Fruit fly (Drosophila melanogaster): Measurements from ENCODE around the gene CG8001.

The CG8001 gene

DNA sequence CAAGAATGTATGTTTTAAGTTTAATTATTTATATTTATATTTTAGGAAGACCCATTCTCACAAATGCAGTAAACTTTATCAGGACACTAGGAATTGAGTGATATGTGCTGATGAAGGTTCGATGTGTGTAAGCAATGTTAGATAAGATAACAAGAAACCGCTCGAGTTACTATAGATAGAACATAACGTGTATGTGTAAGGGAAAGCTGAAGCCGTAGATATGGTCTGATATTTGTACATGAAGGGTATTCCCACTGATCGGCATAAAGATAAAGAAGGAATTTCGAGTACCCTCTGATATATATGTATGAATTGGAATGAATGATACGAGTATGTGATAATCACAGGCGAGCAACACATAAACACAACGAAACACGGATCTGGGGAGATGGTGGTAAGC lies 28.1 kb downstream of the CG8001 start (continued):
- TF ChIP-seq CG14965 (GFP tag; optimal IDR thresholded peaks at IDR 0.05; ENCODE audit: borderline replicate concordance) (no peak), Sox102F (GFP tag; optimal IDR thresholded peaks at IDR 0.05) (no peak), YL-1 (GFP tag; optimal IDR thresholded peaks at IDR 0.05) (no peak), kay (GFP tag; optimal IDR thresholded peaks at IDR 0.05) (no peak), CG17328 (GFP tag; IDR thresholded peaks at IDR 0.05) (no peak), grn (GFP tag; optimal IDR thresholded peaks at IDR 0.05) (peak; percentile 98), GATAe (GFP tag; conservative IDR thresholded peaks at IDR 0.05) (peak; percentile 73), onecut (GFP tag; IDR thresholded peaks at IDR 0.05) (no peak)

DNA sequence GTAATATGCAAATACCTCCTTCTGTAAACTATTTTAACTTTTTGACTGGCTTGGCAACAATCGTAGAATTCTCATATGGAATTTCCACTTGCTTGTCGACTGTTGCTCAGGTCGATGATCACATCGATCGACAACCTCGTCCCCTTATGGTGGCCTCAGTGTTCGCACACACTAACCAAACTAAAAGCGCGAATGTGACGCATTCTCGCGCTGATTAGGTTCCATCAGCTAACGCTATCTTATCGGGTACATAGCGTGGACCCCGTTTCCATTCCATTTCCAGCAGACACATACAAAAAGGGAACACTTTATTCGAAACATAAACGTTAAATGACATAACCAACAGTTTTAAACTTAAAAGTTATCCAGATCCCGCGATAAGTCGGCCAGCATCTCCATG lies 33.4 kb downstream of the CG8001 start:
- no peak for TF ChIP-seq trh (GFP tag; optimal IDR thresholded peaks at IDR 0.05)
- TF ChIP-seq dan (GFP tag; IDR thresholded peaks at IDR 0.05) = no peak
- TF ChIP-seq Hr78 (GFP tag; optimal IDR thresholded peaks at IDR 0.05) = no peak
- TF ChIP-seq CG34376 (GFP tag; optimal IDR thresholded peaks at IDR 0.05) = peak; percentile 65
- TF ChIP-seq CG4424 (GFP tag; optimal IDR thresholded peaks at IDR 0.05) = no peak
- TF ChIP-seq Pdp1 (GFP tag; optimal IDR thresholded peaks at IDR 0.05) = peak in 1 of 2 experiments; percentile 66
- TF ChIP-seq kay (GFP tag; optimal IDR thresholded peaks at IDR 0.05) = peak; percentile 28
- TF ChIP-seq CG8388 (GFP tag; optimal IDR thresholded peaks at IDR 0.05) = no peak
- no peak for TF ChIP-seq Dip2 (GFP tag; IDR thresholded peaks at IDR 0.05)
- TF ChIP-seq sug (tag; optimal IDR thresholded peaks at IDR 0.05) = peak; percentile 66
- no peak for TF ChIP-seq Usf (GFP tag; optimal IDR thresholded peaks at IDR 0.05)
- TF ChIP-seq GATAe (GFP tag; conservative IDR thresholded peaks at IDR 0.05) = peak; percentile 57
- TF ChIP-seq hbn (GFP tag; IDR thresholded peaks at IDR 0.05; ENCODE audit: partially characterized antibody) = no peak
- TF ChIP-seq Hey (tag; optimal IDR thresholded peaks at IDR 0.05) = peak; percentile 97
- peak; percentile 55 for TF ChIP-seq pfk (GFP tag; optimal IDR thresholded peaks at IDR 0.05)
- peak; percentile 34 for TF ChIP-seq mirr (GFP tag; optimal IDR thresholded peaks at IDR 0.05)
- peak; percentile 55 for TF ChIP-seq CG10543 (GFP tag; optimal IDR thresholded peaks at IDR 0.05)
- TF ChIP-seq grn (GFP tag; optimal IDR thresholded peaks at IDR 0.05) = peak; percentile 3
- TF ChIP-seq HmgZ (tag; optimal IDR thresholded peaks at IDR 0.05) = peak; percentile 18
- 0 out of 3 replicates have a peak, but pooled peaks have one; percentile 8 for TF ChIP-seq Dbx (GFP tag; IDR thresholded peaks at IDR 0.05)
- no peak for TF ChIP-seq ssp (GFP tag; IDR thresholded peaks at IDR 0.05)
- TF ChIP-seq sd (tag; optimal IDR thresholded peaks at IDR 0.05) = peak; percentile 78
- peak; percentile 69 for TF ChIP-seq exex (tag; optimal IDR thresholded peaks at IDR 0.05)

DNA sequence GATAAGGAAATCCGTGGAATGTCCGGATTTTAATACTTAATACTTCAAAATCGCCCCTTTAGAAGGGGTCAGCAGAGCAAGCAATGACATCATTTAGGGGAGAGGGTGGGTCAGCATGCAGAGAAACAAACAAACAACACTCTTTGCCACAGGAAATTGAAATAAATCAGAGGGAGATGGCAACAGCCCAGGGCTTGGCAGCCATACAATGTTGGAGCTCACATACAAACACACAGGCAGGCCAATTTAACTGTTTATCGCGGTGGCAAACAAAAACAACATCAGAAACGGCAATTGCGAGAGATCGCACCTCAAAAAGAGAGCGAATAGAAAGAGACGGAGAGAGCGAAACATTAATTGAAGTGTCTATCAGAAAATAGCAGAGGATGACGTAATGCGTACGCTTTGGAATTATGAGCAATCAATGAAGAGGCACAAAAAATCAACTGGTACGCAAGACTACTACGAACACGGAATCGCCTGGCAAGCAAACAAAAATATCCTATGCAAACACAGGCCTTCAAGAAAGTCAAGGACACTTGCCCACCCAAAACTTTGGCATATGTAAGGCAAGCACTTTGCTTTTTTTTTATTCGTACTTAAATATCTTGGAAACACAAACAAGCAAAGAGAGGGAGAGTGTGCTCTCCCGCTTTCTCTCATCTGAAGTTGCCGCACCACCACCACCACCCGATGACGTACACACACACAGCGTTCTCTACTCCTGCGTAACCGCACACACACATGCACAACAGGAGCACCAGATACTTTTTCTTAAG lies 38.4 kb downstream of the CG8001 start:
- no peak for TF ChIP-seq btn (GFP tag; optimal IDR thresholded peaks at IDR 0.05)
- no peak for TF ChIP-seq Chrac-16 (GFP tag; optimal IDR thresholded peaks at IDR 0.05)
- no peak for TF ChIP-seq NFAT (GFP tag; IDR thresholded peaks at IDR 0.05)
- TF ChIP-seq ac (GFP tag; optimal IDR thresholded peaks at IDR 0.05) = no peak
- TF ChIP-seq tgo (GFP tag; IDR thresholded peaks at IDR 0.05) = no peak
- TF ChIP-seq tna (GFP tag; IDR thresholded peaks at IDR 0.05; ENCODE audit: partially characterized antibody) = no peak; the same call in 1 of the 2 replicates
- TF ChIP-seq CG8478 (optimal IDR thresholded peaks at IDR 0.05) = no peak
- TF ChIP-seq Dip3 (GFP tag; optimal IDR thresholded peaks at IDR 0.05) = no peak
- TF ChIP-seq CG1602 (GFP tag; optimal IDR thresholded peaks at IDR 0.05) = no peak
- no peak for TF ChIP-seq fd3F (GFP tag; optimal IDR thresholded peaks at IDR 0.05)
- TF ChIP-seq Mrtf (GFP tag; IDR thresholded peaks at IDR 0.05) = no peak
- TF ChIP-seq hkb (optimal IDR thresholded peaks at IDR 0.05) = no peak
- TF ChIP-seq hkb (GFP tag; IDR thresholded peaks at IDR 0.05) = peak; percentile 34; the same call in 1 of the 2 replicates
- TF ChIP-seq rib (GFP tag; IDR thresholded peaks at IDR 0.05) = peak; percentile 73; the same call in 1 of the 2 replicates
- TF ChIP-seq CG12744 (GFP tag; optimal IDR thresholded peaks at IDR 0.05) = no peak
- no peak for TF ChIP-seq fu2 (GFP tag; optimal IDR thresholded peaks at IDR 0.05)
- no peak for TF ChIP-seq CG15073 (GFP tag; optimal IDR thresholded peaks at IDR 0.05)
- peak; percentile 61; the same call in 1 of the 3 replicates for TF ChIP-seq Dbx (GFP tag; IDR thresholded peaks at IDR 0.05)
- no peak for TF ChIP-seq CG6272 (GFP tag; IDR thresholded peaks at IDR 0.05)
- TF ChIP-seq CG7963 (GFP tag; IDR thresholded peaks at IDR 0.05; ENCODE audit: partially characterized antibody) = no peak
- TF ChIP-seq Awh (GFP tag; IDR thresholded peaks at IDR 0.05) = no peak
